Worm (Caenorhabditis elegans): ENCODE data around the gene unc-17.

ce11 chrIV:3624597-3624996 lies at the start of gene unc-17, which contains the start of gene cha-1:
- TF ChIP-seq F23B12.7 (tag; optimal IDR thresholded peaks at IDR 0.05; ENCODE audit: insufficient read depth) (no peak), dpl-1 (GFP tag; optimal IDR thresholded peaks at IDR 0.05) (no peak), unc-130 (GFP tag; optimal IDR thresholded peaks at IDR 0.05) (no peak), mes-4 (tag; optimal IDR thresholded peaks at IDR 0.05) (no peak), F39B2.1 (GFP tag; IDR thresholded peaks at IDR 0.05) (no peak), atf-7 (tag; optimal IDR thresholded peaks at IDR 0.05) (no peak), lin-54 (GFP tag; optimal IDR thresholded peaks at IDR 0.05) (no peak), akir-1 (GFP tag; optimal IDR thresholded peaks at IDR 0.05) (no peak), tbp1 (GFP tag; optimal IDR thresholded peaks at IDR 0.05) (no peak), F49E8.2 (tag; optimal IDR thresholded peaks at IDR 0.05; ENCODE audit: insufficient read depth) (no peak), nhr-90 (tag; optimal IDR thresholded peaks at IDR 0.05) (no peak)
